Worm (Caenorhabditis elegans): Measurements from ENCODE around the gene phat-6.
A peak's percentile ranks its signal among the peaks of the same experiment; 100 is the strongest.

ce11 chrX:15173303-15173904 lies 20.8 kb downstream of the phat-6 start, which contains the start of gene ucr-2.2:
- TF ChIP-seq dpl-1 (GFP tag; optimal IDR thresholded peaks at IDR 0.05) (peak; percentile 83), jun-1 (tag; optimal IDR thresholded peaks at IDR 0.05) (no peak), unc-62 (GFP tag; optimal IDR thresholded peaks at IDR 0.05 in 1 of 2) (peak in 1 of 2 experiments; percentile 93), unc-62 (tag; optimal IDR thresholded peaks at IDR 0.05) (no peak), lin-38 (GFP tag; IDR thresholded peaks at IDR 0.05) (peak; percentile 78), lir-3 (tag; optimal IDR thresholded peaks at IDR 0.05) (no peak), T20F7.1 (GFP tag; optimal IDR thresholded peaks at IDR 0.05) (no peak), fos-1 (tag; optimal IDR thresholded peaks at IDR 0.05) (no peak), R02D3.7 (tag; optimal IDR thresholded peaks at IDR 0.05) (no peak), skn-1 (tag; optimal IDR thresholded peaks at IDR 0.05) (no peak)

Data from whole organism, L4 larva.